Worm (Caenorhabditis elegans) whole organism, young adult: Measurements from ENCODE around the gene T19D2.3.
A peak's percentile ranks its signal among the peaks of the same experiment; 100 is the strongest.

Source experiments
- C06A6.2 ChIP-seq: fragments of 200-800 bp; sonication (Bioruptor generic); conservative IDR thresholded peaks from 2 replicates; pipeline ENCODE4 v1.3.6; 2022; ENCODE audit warnings: missing genetic modification characterization, missing compliant biosample characterization
- D2030.7 ChIP-seq: fragments of 200-800 bp; sonication (Bioruptor generic); IDR thresholded peaks from 2 replicates; pipeline ENCODE4 v1.3.6; 2022; ENCODE audit warnings: missing genetic modification reagents, missing genetic modification characterization, missing compliant biosample characterization
- F49E8.2 ChIP-seq: sonication (generic microtip); optimal IDR thresholded peaks from 3 replicates; lab custom pipeline; 2017; ENCODE audit warnings: missing genetic modification characterization, mild to moderate bottlenecking, missing compliant biosample characterization, antibody characterized with exemption, moderate library complexity; ENCODE audit not compliant: insufficient read depth
- T07F8.4 ChIP-seq: sonication (generic microtip); optimal IDR thresholded peaks from 2 replicates; lab custom pipeline; 2016; ENCODE audit warnings: mild to moderate bottlenecking, missing genetic modification characterization, moderate library complexity, missing compliant biosample characterization
- Y53G8AR.9 ChIP-seq: fragments of 200-800 bp; sonication (Bioruptor generic); conservative IDR thresholded peaks from 2 replicates; pipeline ENCODE4 v1.3.6; 2022; ENCODE audit warnings: missing genetic modification reagents, missing genetic modification characterization, missing compliant biosample characterization
- Y56A3A.18 ChIP-seq: fragments of 200-800 bp; sonication (Bioruptor generic); IDR thresholded peaks from 2 replicates; pipeline ENCODE4 v1.3.6; 2022; ENCODE audit warnings: missing genetic modification reagents, missing genetic modification characterization, missing compliant biosample characterization
- Y67H2A.10 ChIP-seq: fragments of 200-800 bp; sonication (Bioruptor generic); conservative IDR thresholded peaks from 2 replicates; pipeline ENCODE4 v1.3.6; 2022; ENCODE audit warnings: missing genetic modification reagents, missing genetic modification characterization, missing compliant biosample characterization
- Y79H2A.3 ChIP-seq: fragments of 200-800 bp; sonication (Bioruptor generic); conservative IDR thresholded peaks from 2 replicates; pipeline ENCODE4 v1.3.6; 2022; ENCODE audit warnings: missing genetic modification reagents, missing genetic modification characterization, missing compliant biosample characterization
- ZK185.1 ChIP-seq: sonication (generic microtip); optimal IDR thresholded peaks from 2 replicates; lab custom pipeline; 2016; ENCODE audit warnings: mild to moderate bottlenecking, missing genetic modification characterization, missing compliant biosample characterization; ENCODE audit not compliant: poor library complexity, severe bottlenecking
- aptf-3 ChIP-seq: fragments of 200-800 bp; sonication (Bioruptor generic); IDR thresholded peaks from 2 replicates; pipeline ENCODE4 v1.3.6; 2022; ENCODE audit warnings: missing genetic modification characterization, missing compliant biosample characterization
- attf-3 ChIP-seq: fragments of 200-800 bp; sonication (Bioruptor generic); conservative IDR thresholded peaks from 2 replicates; pipeline ENCODE4 v1.3.6; 2022; ENCODE audit warnings: missing genetic modification reagents, missing genetic modification characterization, missing compliant biosample characterization
- bed-1 ChIP-seq: fragments of 200-800 bp; sonication (Bioruptor generic); IDR thresholded peaks from 2 replicates; pipeline ENCODE4 v1.3.6; 2022; ENCODE audit warnings: missing genetic modification reagents, missing genetic modification characterization, missing compliant biosample characterization
- bed-2 ChIP-seq: fragments of 200-800 bp; sonication (Bioruptor generic); IDR thresholded peaks from 2 replicates; pipeline ENCODE4 v1.3.6; 2022; ENCODE audit warnings: missing genetic modification reagents, missing genetic modification characterization, missing compliant biosample characterization
- cebp-2 ChIP-seq: fragments of 200-800 bp; sonication (Bioruptor generic); IDR thresholded peaks from 2 replicates; pipeline ENCODE4 v1.3.6; 2022; ENCODE audit warnings: missing genetic modification characterization, missing compliant biosample characterization
- ceh-100 ChIP-seq: fragments of 200-800 bp; sonication (Bioruptor generic); IDR thresholded peaks from 2 replicates; pipeline ENCODE4 v1.3.6; 2022; ENCODE audit warnings: missing genetic modification reagents, missing genetic modification characterization, missing compliant biosample characterization
- ceh-40 ChIP-seq: fragments of 200-800 bp; sonication (Bioruptor generic); IDR thresholded peaks from 2 replicates; pipeline ENCODE4 v1.3.6; 2022; ENCODE audit warnings: missing genetic modification characterization, missing compliant biosample characterization
- ceh-79 ChIP-seq: sonication (generic microtip); optimal IDR thresholded peaks from 2 replicates; lab custom pipeline; 2017; ENCODE audit warnings: mild to moderate bottlenecking, missing genetic modification characterization, missing compliant biosample characterization
- dpl-1 ChIP-seq: fragments of 150-350 bp; optimal IDR thresholded peaks from 2 replicates; lab custom pipeline; 2014; ENCODE audit warnings: missing biosample characterization, missing genetic modification reagents, missing genetic modification characterization
- efl-1 ChIP-seq: fragments of 150-350 bp; optimal IDR thresholded peaks from 2 replicates; lab custom pipeline; 2014; ENCODE audit warnings: missing biosample characterization, missing genetic modification reagents, missing genetic modification characterization
- ekl-4 ChIP-seq: fragments of 200-800 bp; sonication (Bioruptor generic); IDR thresholded peaks from 2 replicates; pipeline ENCODE4 v1.3.6; 2022; ENCODE audit warnings: missing genetic modification reagents, missing genetic modification characterization, missing compliant biosample characterization
- fkh-3 ChIP-seq: sonication (generic microtip); optimal IDR thresholded peaks from 2 replicates; lab custom pipeline; 2016; ENCODE audit warnings: mild to moderate bottlenecking, missing genetic modification characterization, missing compliant biosample characterization
- gei-17 ChIP-seq: fragments of 200-800 bp; sonication (Bioruptor generic); optimal IDR thresholded peaks from 2 replicates; lab custom pipeline; 2018; ENCODE audit warnings: mild to moderate bottlenecking, missing genetic modification characterization, missing compliant biosample characterization
- hmg-1.2 ChIP-seq: fragments of 200-800 bp; sonication (Bioruptor generic); IDR thresholded peaks from 2 replicates; pipeline ENCODE4 v1.3.6; 2022; ENCODE audit warnings: missing genetic modification reagents, missing genetic modification characterization, missing compliant biosample characterization
- lir-1 ChIP-seq: fragments of 200-800 bp; sonication (Bioruptor generic); conservative IDR thresholded peaks from 2 replicates; pipeline ENCODE4 v1.3.6; 2022; ENCODE audit warnings: missing genetic modification reagents, missing genetic modification characterization, missing compliant biosample characterization
- mcd-1 ChIP-seq: fragments of 200-800 bp; sonication (Bioruptor generic); IDR thresholded peaks from 2 replicates; pipeline ENCODE4 v1.3.6; 2022; ENCODE audit warnings: missing genetic modification reagents, missing genetic modification characterization, missing compliant biosample characterization
- sdz-38 ChIP-seq: sonication (generic microtip); optimal IDR thresholded peaks from 2 replicates; lab custom pipeline; 2016; ENCODE audit warnings: missing genotype, missing genetic modification characterization, missing compliant biosample characterization
- sea-2 ChIP-seq: fragments of 200-800 bp; sonication (Bioruptor generic); IDR thresholded peaks from 2 replicates; pipeline ENCODE4 v1.3.6; 2022; ENCODE audit warnings: missing genetic modification characterization, missing compliant biosample characterization
- snpc-1.1 ChIP-seq: sonication (generic microtip); optimal IDR thresholded peaks from 2 replicates; lab custom pipeline; 2017; ENCODE audit warnings: missing genetic modification characterization, mild to moderate bottlenecking, missing compliant biosample characterization, antibody characterized with exemption, moderate library complexity, missing genotype, missing genetic modification reagents; ENCODE audit not compliant: insufficient read depth
- somi-1 ChIP-seq: fragments of 200-800 bp; sonication (Bioruptor generic); optimal IDR thresholded peaks from 2 replicates; lab custom pipeline; 2018; ENCODE audit warnings: mild to moderate bottlenecking, missing genetic modification characterization, missing compliant biosample characterization
- tbp1 ChIP-seq: fragments of 200-800 bp; sonication (Bioruptor generic); optimal IDR thresholded peaks from 2 replicates; lab custom pipeline; 2018; ENCODE audit warnings: mild to moderate bottlenecking, missing genetic modification characterization, missing compliant biosample characterization
- unc-130 ChIP-seq: sonication (generic microtip); optimal IDR thresholded peaks from 2 replicates; lab custom pipeline; 2016; ENCODE audit warnings: missing genetic modification reagents, missing genetic modification characterization, missing compliant biosample characterization
- xnd-1 ChIP-seq: sonication (generic microtip); optimal IDR thresholded peaks from 2 replicates; lab custom pipeline; 2016; ENCODE audit warnings: missing genotype, missing genetic modification reagents, missing genetic modification characterization, missing compliant biosample characterization
- zim-3 ChIP-seq: sonication (generic microtip); optimal IDR thresholded peaks from 2 replicates; lab custom pipeline; 2017; ENCODE audit warnings: mild to moderate bottlenecking, missing genetic modification characterization, moderate library complexity, missing compliant biosample characterization
- ztf-26 ChIP-seq: sonication (generic microtip); optimal IDR thresholded peaks from 2 replicates; lab custom pipeline; 2017; ENCODE audit warnings: missing genetic modification characterization, missing compliant biosample characterization

The T19D2.3 gene

DNA sequence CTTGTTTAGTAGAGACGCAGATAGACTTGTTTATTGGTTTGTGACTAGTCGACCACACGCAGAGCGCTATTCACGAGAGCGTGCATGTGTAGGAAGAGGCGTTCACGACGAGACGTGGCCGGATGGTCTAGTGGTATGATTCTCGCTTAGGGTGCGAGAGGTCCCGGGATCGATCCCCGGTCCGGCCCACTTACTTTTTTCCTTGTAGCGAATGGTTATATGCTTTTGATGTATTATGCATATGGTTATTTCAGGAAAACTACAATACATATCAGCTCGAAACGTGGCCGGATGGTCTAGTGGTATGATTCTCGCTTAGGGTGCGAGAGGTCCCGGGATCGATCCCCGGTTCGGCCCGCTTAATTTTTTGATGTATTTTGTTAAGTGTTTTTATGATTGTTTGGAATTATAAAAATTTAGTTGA lies 30.9 kb downstream of the T19D2.3 start (continued):
- TF ChIP-seq snpc-1.1 (tag; lab: Kevin White, UChicago), result no peak
- peak; percentile 53; the same call in 1 of the 2 replicates for TF ChIP-seq aptf-3 (GFP tag; lab: Robert Waterston, UW)
- peak; percentile 61 for TF ChIP-seq gei-17 (GFP tag; lab: Kevin White, UChicago)
- peak; percentile 93 for TF ChIP-seq tbp1 (GFP tag; lab: Kevin White, UChicago)
- peak; percentile 86 for TF ChIP-seq lir-1 (GFP tag; lab: Robert Waterston, UW)
- TF ChIP-seq C06A6.2 (GFP tag; lab: Robert Waterston, UW), result no peak
- TF ChIP-seq bed-2 (GFP tag; lab: Robert Waterston, UW), result 0 out of 2 replicates have a peak, but pooled peaks have one; percentile 60
- TF ChIP-seq ekl-4 (GFP tag; lab: Robert Waterston, UW), result peak; percentile 87
- TF ChIP-seq xnd-1, result no peak
- TF ChIP-seq D2030.7 (GFP tag; lab: Robert Waterston, UW), result peak; percentile 98
- peak; percentile 88 for TF ChIP-seq Y56A3A.18
- TF ChIP-seq dpl-1, result no peak

DNA sequence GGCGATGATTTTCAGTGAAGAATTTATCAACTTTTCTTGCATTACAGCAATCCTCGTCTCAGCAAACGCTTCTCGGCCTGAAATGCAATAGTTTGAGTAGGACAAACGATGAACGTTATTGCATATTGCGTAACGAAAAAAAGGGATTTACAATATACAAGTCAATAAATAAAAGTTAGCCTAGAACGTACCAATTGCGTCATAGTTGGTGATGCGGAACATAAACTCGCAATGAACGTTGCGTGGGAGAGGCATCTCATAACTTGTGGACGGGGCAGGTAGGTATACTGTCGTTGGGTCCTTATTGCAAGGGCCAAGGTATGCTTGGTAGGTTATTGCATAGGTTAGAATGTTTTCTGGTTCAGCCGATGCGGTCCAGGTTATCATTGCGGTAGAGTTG lies 31.7 kb downstream of the T19D2.3 start:
- TF ChIP-seq mcd-1 (GFP tag; lab: Robert Waterston, UW) (no peak), ceh-40 (GFP tag; lab: Robert Waterston, UW) (no peak), attf-3 (GFP tag; lab: Robert Waterston, UW) (no peak), fkh-3 (tag; lab: Kevin White, UChicago) (no peak), sdz-38 (tag; lab: Kevin White, UChicago) (no peak), somi-1 (no peak), lir-1 (GFP tag; lab: Robert Waterston, UW) (no peak), Y53G8AR.9 (GFP tag; lab: Robert Waterston, UW) (0 out of 2 replicates have a peak, but pooled peaks have one; percentile 29), Y67H2A.10 (GFP tag; lab: Robert Waterston, UW) (no peak), zim-3 (peak; percentile 20)

DNA sequence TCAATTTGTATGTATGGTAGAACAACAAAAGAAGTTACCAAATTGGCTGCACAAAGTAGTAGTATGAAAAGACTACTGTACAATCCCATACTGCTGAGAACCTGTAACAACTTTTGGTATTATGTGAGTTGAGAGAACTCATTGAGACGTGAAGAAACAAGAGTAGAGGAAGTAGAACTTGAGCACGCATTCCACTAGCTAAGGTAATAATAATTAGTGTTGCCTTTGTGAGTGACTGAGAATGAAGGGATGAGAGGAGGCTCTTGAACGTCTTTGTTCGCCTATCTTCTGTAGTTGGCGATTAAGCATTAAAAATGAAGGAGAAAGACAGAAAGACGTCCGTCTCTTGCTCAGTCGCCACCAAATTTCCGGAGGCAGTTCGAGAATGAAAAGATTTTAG lies 34.5 kb downstream of the T19D2.3 start, which contains the start of gene C16B8.4:
TSS of gene C16B8.4 (minus strand) at position 101 of the 400 bp plus-strand sequence.
- TF ChIP-seq unc-130 (GFP tag; lab: Kevin White, UChicago), result no peak
- no peak for TF ChIP-seq hmg-1.2 (GFP tag; lab: Robert Waterston, UW)
- TF ChIP-seq ceh-79 (tag; lab: Kevin White, UChicago), result no peak
- TF ChIP-seq, all 124 proteins: peak for 0

- TF ChIP-seq cebp-2 (GFP tag; lab: Robert Waterston, UW) (no peak), unc-130 (GFP tag; lab: Kevin White, UChicago) (no peak), T07F8.4 (tag; lab: Kevin White, UChicago) (no peak), F49E8.2 (tag; lab: Kevin White, UChicago) (no peak), ceh-40 (GFP tag; lab: Robert Waterston, UW) (no peak), sea-2 (GFP tag; lab: Robert Waterston, UW) (no peak), somi-1 (no peak), ceh-100 (no peak), ztf-26 (tag; lab: Kevin White, UChicago) (no peak), Y79H2A.3 (GFP tag; lab: Robert Waterston, UW) (no peak), ZK185.1 (no peak), sdz-38 (tag; lab: Kevin White, UChicago) (no peak), efl-1 (no peak), bed-1 (GFP tag; lab: Robert Waterston, UW) (no peak)
These were observed 35.1 kb downstream of the T19D2.3 start for ce11 chrX:3974160-3974559.
